Worm (Caenorhabditis elegans) whole organism, L4 larva: ENCODE results near the gene mxl-3.

ENCODE experiments used
- aly-2 ChIP-seq: sonication (generic microtip); optimal IDR thresholded peaks from 2 replicates; lab custom pipeline; 2018; ENCODE audit warnings: missing biosample characterization, missing genetic modification characterization
- ama-1 ChIP-seq: fragments of 150-350 bp; optimal IDR thresholded peaks from 2 replicates; lab custom pipeline; 2014; ENCODE audit warnings: inconsistent platforms, mixed read lengths
- dmd-8 ChIP-seq: fragments of 200-800 bp; sonication (Bioruptor generic); IDR thresholded peaks from 2 replicates; pipeline ENCODE4 v1.3.6; 2022; ENCODE audit warnings: missing genetic modification characterization, missing compliant biosample characterization
- egl-27 ChIP-seq: sonication (generic microtip); optimal IDR thresholded peaks from 3 replicates; lab custom pipeline; 2017; ENCODE audit warnings: missing biosample characterization, missing genetic modification reagents, missing genetic modification characterization
- lim-7 ChIP-seq: fragments of 200-800 bp; sonication (Bioruptor generic); IDR thresholded peaks from 2 replicates; pipeline ENCODE4 v1.3.6; 2022; ENCODE audit warnings: missing genetic modification characterization, missing compliant biosample characterization
- lin-13 ChIP-seq: fragments of 150-350 bp; optimal IDR thresholded peaks from 2 replicates; lab custom pipeline; 2014; ENCODE audit warnings: missing biosample characterization, missing genetic modification reagents, missing genetic modification characterization
- lin-38 ChIP-seq: fragments of 200-800 bp; sonication (Bioruptor generic); IDR thresholded peaks from 2 replicates; pipeline ENCODE4 v1.3.6; 2022; ENCODE audit warnings: missing genetic modification reagents, missing genetic modification characterization, missing compliant biosample characterization
- lir-3 ChIP-seq: sonication (generic microtip); optimal IDR thresholded peaks from 2 replicates; lab custom pipeline; 2016; ENCODE audit warnings: mild to moderate bottlenecking, missing genetic modification characterization, missing compliant biosample characterization
- mdt-29 ChIP-seq: fragments of 200-800 bp; sonication (Bioruptor generic); IDR thresholded peaks from 2 replicates; pipeline ENCODE4 v1.3.6; 2022; ENCODE audit warnings: missing genetic modification reagents, missing genetic modification characterization, missing compliant biosample characterization
- nhr-10 ChIP-seq: fragments of 150-350 bp; optimal IDR thresholded peaks from 2 replicates; lab custom pipeline; 2014; ENCODE audit warnings: missing biosample characterization, missing genetic modification characterization
- nhr-11 ChIP-seq: fragments of 150-350 bp; optimal IDR thresholded peaks from 2 replicates; lab custom pipeline; 2014; ENCODE audit warnings: missing biosample characterization, missing genetic modification characterization
- nhr-76 ChIP-seq: fragments of 150-350 bp; optimal IDR thresholded peaks from 2 replicates; lab custom pipeline; 2014; ENCODE audit warnings: missing biosample characterization, missing genetic modification characterization
- spr-1 ChIP-seq: sonication (generic microtip); optimal IDR thresholded peaks from 2 replicates; lab custom pipeline; 2016; ENCODE audit warnings: mild to moderate bottlenecking, missing genetic modification characterization, missing compliant biosample characterization
- ztf-11 ChIP-seq: fragments of 150-350 bp; optimal IDR thresholded peaks from 2 replicates; lab custom pipeline; 2014; ENCODE audit warnings: missing biosample characterization, missing genetic modification characterization

DNA sequence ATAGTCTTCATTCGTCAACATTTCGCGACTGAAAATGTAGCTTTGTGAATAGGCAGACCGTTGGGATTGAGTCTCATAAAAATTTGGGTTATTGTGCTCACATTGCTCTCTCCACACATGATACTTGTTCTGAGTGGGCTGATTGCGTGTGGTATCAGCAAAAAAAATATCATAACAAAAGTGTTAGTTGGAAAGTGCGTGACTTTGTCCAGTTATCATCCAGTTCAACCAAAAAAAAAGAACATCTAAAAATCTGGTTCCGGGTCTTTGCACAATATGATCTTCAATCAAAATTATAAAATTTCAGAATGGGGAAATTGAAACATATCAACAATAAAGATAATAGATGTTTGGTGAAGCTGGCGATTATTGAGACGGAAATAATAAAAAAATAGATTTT lies 50.1 kb downstream of the mxl-3 start, which contains the start of gene srd-39:
- TF ChIP-seq ama-1, result no peak
- TF ChIP-seq egl-27, result no peak
- no peak for TF ChIP-seq aly-2 (tag; lab: Kevin White, UChicago)
- no peak for TF ChIP-seq ztf-11
- TF ChIP-seq nhr-11 (tag; lab: Kevin White, UChicago), result no peak
- TF ChIP-seq spr-1 (tag; lab: Kevin White, UChicago), result no peak
- no peak for TF ChIP-seq dmd-8 (GFP tag; lab: Robert Waterston, UW)
- TF ChIP-seq lin-38 (GFP tag; lab: Robert Waterston, UW), result no peak
- no peak for TF ChIP-seq lin-13 (GFP tag; lab: Kevin White, UChicago)
- TF ChIP-seq mdt-29 (GFP tag; lab: Robert Waterston, UW), result no peak
- TF ChIP-seq nhr-10 (tag; lab: Kevin White, UChicago), result no peak
- TF ChIP-seq nhr-76, result no peak
- no peak for TF ChIP-seq lir-3
- TF ChIP-seq lim-7 (GFP tag; lab: Robert Waterston, UW), result no peak
